Fruit fly (Drosophila melanogaster): Measurements from ENCODE around the gene Psf1.
"Not testable (repeated sequence)": the region's sequence is repeated elsewhere in the genome, so short reads cannot be mapped to it uniquely, and the experiment has no call there.

Psf1 gene

dm6 chr3L:1245810-1246209 lies 1.7 kb downstream of the Psf1 start, which contains the start of gene Klp61F:
TSS of gene Klp61F (minus strand) at chr3L:1245910.
- not testable (repeated sequence) for TF ChIP-seq CG8478, CTCF (optimal IDR thresholded peaks at IDR 0.05)

DNA sequence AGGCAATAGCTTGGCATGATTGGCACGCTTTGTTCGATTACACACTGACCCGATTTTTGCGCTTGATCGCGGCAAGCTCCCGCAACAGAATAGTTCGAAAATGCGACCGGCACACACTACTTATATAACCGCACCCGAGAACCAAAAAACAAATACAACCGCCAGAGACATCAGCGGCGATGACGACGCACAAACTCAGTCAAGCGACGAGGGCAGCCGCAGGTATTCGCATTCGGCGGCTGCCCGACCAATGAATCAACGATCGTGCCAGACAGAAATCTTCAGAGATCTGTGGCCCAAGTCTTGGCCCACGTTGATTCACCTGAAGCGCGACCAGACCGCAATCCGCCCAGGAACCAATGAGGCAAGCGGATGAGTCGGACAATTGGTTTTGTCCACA lies 9.3 kb downstream of the Psf1 start, which contains the start of gene CG9192:
Gene CG9192, minus strand, starts transcription at position 101 of the 400 bp plus-strand sequence.
- TF ChIP-seq CG8478 (optimal IDR thresholded peaks at IDR 0.05) = no peak
- no peak for TF ChIP-seq CTCF (optimal IDR thresholded peaks at IDR 0.05)

- TF ChIP-seq CG8478 (optimal IDR thresholded peaks at IDR 0.05) (no peak), CTCF (optimal IDR thresholded peaks at IDR 0.05) (no peak)
Observed at dm6 chr3L:1235426-1235825, 12.1 kb downstream of the Psf1 start, which contains the start of gene galene. TSS of gene galene (plus strand) at chr3L:1235726.

DNA sequence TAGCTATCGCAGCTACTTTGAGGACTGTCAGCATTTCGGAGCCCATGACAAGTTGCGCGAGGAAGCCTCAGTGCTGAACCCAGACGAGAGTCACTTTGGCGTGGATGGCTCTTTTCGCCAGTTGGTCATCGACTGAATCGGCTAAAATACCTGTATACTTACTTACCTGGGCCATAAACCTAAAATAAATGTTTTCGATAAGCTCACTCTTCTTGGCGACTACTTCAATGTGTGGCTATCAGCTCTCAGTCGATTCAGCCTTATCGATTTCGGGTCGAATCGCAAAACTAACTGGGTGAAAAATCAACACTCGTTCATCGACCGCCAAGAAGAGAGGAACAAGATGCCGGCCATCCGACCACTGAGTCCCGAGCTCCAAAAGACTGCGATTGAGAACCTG lies 13.6 kb downstream of the Psf1 start, which contains the start of gene CG33966:
Gene CG33966, plus strand, starts transcription at position 301 of the 400 bp plus-strand sequence.
- TF ChIP-seq CTCF (optimal IDR thresholded peaks at IDR 0.05) (no peak), CG8478 (optimal IDR thresholded peaks at IDR 0.05) (no peak)

- TF ChIP-seq CTCF (optimal IDR thresholded peaks at IDR 0.05) (no peak), CG8478 (optimal IDR thresholded peaks at IDR 0.05) (no peak)
Observed at dm6 chr3L:1232582-1232981, 14.9 kb downstream of the Psf1 start, which contains the start of gene CG33965. TSS of gene CG33965 (plus strand) at chr3L:1232882.

DNA sequence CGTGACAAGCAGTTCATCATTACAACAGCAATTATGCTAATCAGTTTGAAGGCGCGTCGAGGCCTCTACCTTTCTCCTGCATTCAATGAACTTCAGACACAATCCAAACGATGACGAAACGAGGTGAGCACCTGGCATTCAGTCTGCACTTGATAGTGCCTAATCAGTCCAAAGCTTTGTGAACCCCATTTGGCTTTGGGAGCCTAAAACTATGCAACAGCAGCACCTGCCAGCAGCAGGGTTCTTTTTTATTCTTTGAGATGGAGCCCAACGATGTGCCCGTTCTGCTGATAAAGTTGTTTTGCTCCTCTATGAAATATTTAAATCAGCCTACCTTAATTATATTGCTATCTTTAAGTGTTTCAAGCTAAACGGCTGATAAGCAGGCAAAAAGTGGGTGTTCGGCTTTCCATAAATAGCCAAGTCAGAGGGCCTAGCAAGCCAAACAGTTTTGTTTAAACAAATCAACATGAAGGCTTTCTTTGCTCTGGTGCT lies 20.1 kb downstream of the Psf1 start, which contains the start of gene LysS:
Gene LysS, plus strand, starts transcription at position 445 of the 495 bp plus-strand sequence.
- no peak for TF ChIP-seq CTCF (optimal IDR thresholded peaks at IDR 0.05)
- TF ChIP-seq CG8478 (optimal IDR thresholded peaks at IDR 0.05) = no peak

DNA sequence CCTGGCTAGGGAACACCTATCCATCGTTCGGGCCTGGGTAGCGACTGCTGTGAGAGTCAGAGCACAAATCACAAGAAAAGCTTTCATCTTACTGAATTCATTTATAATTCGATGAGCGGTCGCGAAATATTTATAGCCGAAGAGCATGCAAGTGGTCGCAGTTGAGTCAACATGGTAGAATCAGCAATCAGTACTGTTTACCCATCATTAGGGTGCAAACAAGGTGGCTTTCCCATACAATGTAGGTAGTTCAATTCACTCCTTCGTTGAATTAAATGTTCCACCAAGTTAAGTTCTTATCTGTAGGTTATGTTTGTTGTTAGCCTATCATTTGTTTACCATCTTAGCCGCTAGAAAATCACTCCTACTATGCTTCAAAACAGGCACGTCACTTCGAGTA lies 28.9 kb downstream of the Psf1 start, which contains the start of gene LysP:
Gene LysP, minus strand, starts transcription at position 101 of the 400 bp plus-strand sequence.
- TF ChIP-seq CG8478 (optimal IDR thresholded peaks at IDR 0.05) (no peak), CTCF (optimal IDR thresholded peaks at IDR 0.05) (no peak)

- TF ChIP-seq CG8478 (optimal IDR thresholded peaks at IDR 0.05) (no peak), CTCF (optimal IDR thresholded peaks at IDR 0.05) (no peak)
Observed at dm6 chr3L:1216460-1216859, 31.0 kb downstream of the Psf1 start.

DNA sequence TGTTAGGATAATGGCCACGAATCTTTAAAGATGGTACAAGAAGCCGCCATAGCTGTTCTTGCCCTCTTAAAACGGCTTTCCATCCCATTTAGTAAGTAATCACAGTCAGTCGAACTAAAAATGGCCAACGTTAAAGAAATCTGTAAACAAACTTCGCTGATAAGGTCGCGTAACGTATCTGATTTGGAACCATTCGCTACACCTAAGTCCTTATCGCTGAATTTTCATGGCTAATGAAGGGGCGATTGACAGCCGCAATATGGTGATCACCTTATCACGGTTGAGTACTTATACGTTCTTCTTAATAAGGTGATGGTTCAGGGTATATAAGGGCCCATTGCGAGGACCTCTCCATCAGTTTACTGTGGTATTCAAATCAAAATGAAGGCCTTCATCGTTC lies 34.9 kb downstream of the Psf1 start, which contains the start of gene LysE:
Gene LysE, plus strand, starts transcription at position 257 of the 400 bp plus-strand sequence.
- TF ChIP-seq CTCF (optimal IDR thresholded peaks at IDR 0.05) (no peak), CG8478 (optimal IDR thresholded peaks at IDR 0.05) (no peak)

DNA sequence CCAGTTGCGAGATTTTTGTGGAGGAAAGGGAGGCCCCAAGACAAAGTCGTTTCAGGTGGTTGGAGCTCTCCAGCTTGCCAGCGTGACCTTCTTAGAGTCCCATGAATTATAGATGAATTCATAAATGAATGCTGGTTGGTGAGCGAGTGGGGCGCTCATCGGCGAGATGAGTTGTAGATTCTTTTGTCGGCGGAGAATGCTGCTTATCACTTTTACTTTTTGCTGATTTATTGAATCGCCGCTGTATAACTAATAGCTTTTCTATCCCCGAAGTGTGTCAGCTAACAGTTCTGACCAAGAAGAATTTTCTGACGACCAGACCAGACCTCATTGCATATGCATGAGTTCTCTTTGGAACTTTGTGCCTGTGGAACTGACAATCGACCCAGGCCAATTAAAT lies 35.4 kb downstream of the Psf1 start:
- TF ChIP-seq CG8478 (optimal IDR thresholded peaks at IDR 0.05) = no peak
- TF ChIP-seq CTCF (optimal IDR thresholded peaks at IDR 0.05) = no peak

DNA sequence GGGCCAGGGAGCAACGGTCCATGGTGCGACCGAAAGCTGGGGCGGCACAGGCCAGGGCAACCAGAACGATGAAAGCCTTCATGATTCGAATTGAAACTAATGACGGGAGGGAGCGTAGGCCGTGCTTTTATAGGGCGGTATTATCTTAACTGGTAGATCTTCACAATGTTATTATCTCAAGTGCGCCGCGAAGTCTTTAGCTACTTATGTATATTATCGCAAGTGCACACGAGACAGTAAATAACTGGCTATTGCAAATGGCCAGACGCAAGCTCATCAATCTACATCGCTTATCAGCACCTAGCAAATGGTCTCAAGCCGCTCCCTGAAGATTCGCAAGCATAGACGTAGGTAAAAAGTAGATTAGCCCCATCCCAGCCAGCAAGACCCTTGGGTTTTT lies 36.4 kb downstream of the Psf1 start, which contains the start of gene LysD:
Gene LysD, minus strand, starts transcription at position 101 of the 400 bp plus-strand sequence.
- TF ChIP-seq CG8478 (optimal IDR thresholded peaks at IDR 0.05) = no peak

DNA sequence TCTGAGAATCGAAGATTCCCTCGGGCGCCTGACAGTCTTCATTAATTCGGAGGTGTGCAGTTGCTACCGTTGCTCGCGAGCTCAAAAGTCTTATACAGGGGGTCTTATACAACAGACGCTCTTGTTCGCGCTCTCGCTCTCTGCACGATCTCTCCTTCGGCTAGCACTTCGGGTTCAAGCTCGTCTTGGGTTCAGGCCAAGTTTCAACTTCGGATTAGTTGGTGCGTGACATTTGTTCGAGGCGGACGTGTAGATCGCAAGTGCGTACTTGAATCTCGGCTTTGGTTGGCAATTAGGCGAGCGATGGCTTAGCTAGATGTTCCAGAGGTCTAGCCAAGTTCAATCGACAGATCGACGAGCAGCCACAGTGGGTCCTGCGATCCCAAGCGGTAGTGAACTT lies 39.3 kb downstream of the Psf1 start:
- TF ChIP-seq CG8478 (optimal IDR thresholded peaks at IDR 0.05) = no peak
- TF ChIP-seq CTCF (optimal IDR thresholded peaks at IDR 0.05) = no peak

DNA sequence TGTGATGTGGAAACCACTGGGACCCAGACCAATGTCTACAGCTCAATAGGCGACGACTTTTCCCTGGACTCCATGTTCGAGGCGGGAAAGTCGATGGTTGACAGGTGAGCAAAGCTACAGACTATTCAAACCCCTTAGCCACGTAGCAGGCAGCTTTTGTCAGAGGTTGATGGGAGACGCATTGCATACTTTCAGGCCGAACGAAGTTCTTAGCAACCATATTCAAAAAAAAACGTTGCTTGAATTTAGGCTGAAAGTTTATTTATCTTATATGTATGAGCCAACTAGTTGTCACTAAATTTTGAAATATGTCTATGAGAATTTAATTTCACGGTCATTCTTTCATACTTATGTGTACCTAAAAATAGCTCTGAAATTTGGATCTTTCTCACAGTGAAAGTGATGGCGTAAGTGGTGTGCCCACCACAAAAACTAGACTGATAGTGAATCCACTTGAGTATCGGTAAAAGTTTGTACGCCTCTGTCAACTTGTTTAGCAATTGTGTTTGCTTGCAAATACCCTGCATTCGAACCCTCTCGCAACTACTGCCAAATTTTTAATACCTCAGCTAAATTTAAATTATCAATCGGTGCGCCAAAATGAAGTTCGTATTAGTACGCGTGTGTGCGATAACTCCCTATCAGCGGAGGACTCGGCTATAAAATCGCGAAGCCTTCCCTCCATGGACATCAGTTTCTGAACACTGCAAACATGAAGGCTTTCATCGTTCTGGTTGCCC lies 40.6 kb downstream of the Psf1 start, which contains the start of gene LysB:
Gene LysB, plus strand, starts transcription at position 690 of the 740 bp plus-strand sequence.
- TF ChIP-seq CG8478 (optimal IDR thresholded peaks at IDR 0.05) = no peak
- peak in 1 of 2 experiments; percentile 36 for TF ChIP-seq CTCF (optimal IDR thresholded peaks at IDR 0.05)

DNA sequence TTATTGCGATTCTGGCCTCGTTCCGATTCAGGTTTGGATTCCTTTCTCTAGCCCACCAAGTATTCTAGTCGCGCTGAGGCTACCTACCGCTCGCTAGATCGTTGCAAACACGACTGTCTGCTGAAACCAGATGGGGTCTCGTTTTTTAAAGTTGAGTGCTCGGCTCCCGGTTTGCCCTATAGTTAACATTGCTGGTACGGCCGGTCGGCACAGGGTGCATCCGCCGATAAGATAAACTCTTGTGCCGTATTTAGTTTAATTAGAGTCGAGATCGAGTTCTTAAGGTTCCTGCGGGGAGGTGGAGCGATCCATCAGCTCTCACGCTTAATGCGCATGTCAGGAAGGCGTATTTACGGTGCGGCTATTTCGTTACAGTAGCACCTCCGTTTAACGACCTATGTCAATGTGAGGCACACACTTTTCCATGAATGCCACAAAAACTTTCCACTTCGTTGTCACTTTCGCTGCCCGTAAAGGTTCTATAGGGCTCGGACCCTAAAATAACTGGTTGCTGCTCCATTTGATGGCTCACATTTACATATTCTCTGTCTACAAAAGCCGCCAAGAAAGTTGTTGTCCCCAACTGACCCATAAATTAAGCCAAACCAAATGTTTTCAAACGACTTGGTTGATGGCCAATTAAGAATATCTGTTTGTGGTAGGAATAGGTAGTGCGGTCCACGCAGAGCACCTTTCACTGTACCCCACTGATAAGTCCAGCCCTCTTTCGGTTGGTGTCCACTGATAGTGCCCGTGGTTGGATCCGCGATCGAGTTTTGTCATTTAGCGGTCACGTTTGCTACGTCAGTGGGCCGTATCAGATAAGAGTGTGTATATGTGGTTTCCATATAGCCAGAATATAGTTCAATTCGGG lies 42.6 kb downstream of the Psf1 start, which contains the start of gene CG9119:
Gene CG9119, minus strand, starts transcription at position 122 of the 874 bp plus-strand sequence.
- TF ChIP-seq CTCF (optimal IDR thresholded peaks at IDR 0.05) (no peak), CG8478 (optimal IDR thresholded peaks at IDR 0.05) (no peak)

Measured in S2 (cell line).